Worm (Caenorhabditis elegans): ENCODE measurements around the gene cct-5.

DNA sequence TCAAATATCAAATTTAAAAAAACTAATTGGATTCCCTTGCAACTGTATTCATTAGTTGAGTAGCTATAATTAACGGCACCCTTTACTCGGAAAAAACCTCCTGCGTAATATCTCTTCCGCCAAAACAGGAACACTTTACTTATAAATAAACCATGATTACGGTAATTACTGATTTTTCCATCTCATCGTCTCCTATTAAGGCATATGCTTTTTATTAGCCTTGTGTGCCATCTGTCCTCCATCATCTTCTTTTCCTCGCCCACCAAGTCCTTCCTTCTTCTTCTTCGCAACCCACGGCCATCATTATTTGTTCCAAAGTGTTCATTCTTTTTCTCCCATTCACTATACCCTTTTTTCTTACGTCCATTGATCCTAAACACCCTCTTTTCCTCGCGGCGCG is 11.5 kb upstream of the cct-5 start:
- no peak for TF ChIP-seq him-1 (tag; optimal IDR thresholded peaks at IDR 0.05)
- no peak for TF ChIP-seq W03F9.2 (tag; optimal IDR thresholded peaks at IDR 0.05)
